Fruit fly (Drosophila melanogaster) whole organism, adult: ENCODE results near the gene CG4045.

Experiments
- CG11617 ChIP-seq: fragments of 200-800 bp; sonication (Bioruptor generic); optimal IDR thresholded peaks from 2 replicates; lab custom pipeline; 2017; ENCODE audit warnings: mild to moderate bottlenecking, missing biosample characterization, missing genetic modification reagents, missing genetic modification characterization
- CG12768 ChIP-seq: fragments of 200-800 bp; sonication (Bioruptor generic); optimal IDR thresholded peaks from 2 replicates; lab custom pipeline; 2017; ENCODE audit warnings: missing biosample characterization, missing genetic modification characterization, mild to moderate bottlenecking, moderate library complexity, missing genetic modification reagents
- CG14711 ChIP-seq: fragments of 200-800 bp; sonication (Bioruptor generic); optimal IDR thresholded peaks from 2 replicates; lab custom pipeline; 2018; ENCODE audit warnings: missing biosample characterization, mild to moderate bottlenecking, missing genetic modification characterization, moderate library complexity
- CG1620 ChIP-seq: fragments of 200-800 bp; sonication (Bioruptor generic); optimal IDR thresholded peaks from 2 replicates; lab custom pipeline; 2016; ENCODE audit warnings: missing biosample characterization, missing genetic modification characterization
- CG33017 ChIP-seq: fragments of 200-800 bp; sonication (Bioruptor generic); optimal IDR thresholded peaks from 2 replicates; lab custom pipeline; 2018; ENCODE audit warnings: missing biosample characterization, mild to moderate bottlenecking, missing genetic modification characterization, moderate library complexity
- CG5204 ChIP-seq: fragments of 200-800 bp; sonication (Bioruptor generic); optimal IDR thresholded peaks from 2 replicates; lab custom pipeline; 2016; ENCODE audit warnings: missing biosample characterization, missing genetic modification characterization
- CG7045 ChIP-seq: fragments of 200-800 bp; sonication (Bioruptor generic); optimal IDR thresholded peaks from 2 replicates; lab custom pipeline; 2017; ENCODE audit warnings: missing biosample characterization, mild to moderate bottlenecking, missing genetic modification characterization
- CG7101 ChIP-seq: fragments of 200-800 bp; sonication (Bioruptor generic); optimal IDR thresholded peaks from 2 replicates; lab custom pipeline; 2018; ENCODE audit warnings: missing biosample characterization, mild to moderate bottlenecking, missing genetic modification characterization, moderate library complexity
- Clk ChIP-seq: fragments of 200-800 bp; sonication (Bioruptor generic); optimal IDR thresholded peaks from 2 replicates; lab custom pipeline; 2017; ENCODE audit warnings: missing biosample characterization, missing genetic modification characterization
- Crg-1 ChIP-seq: fragments of 200-800 bp; sonication (Bioruptor generic); optimal IDR thresholded peaks from 2 replicates; lab custom pipeline; 2016; ENCODE audit warnings: missing biosample characterization, missing genetic modification characterization
- Hr96 ChIP-seq: fragments of 200-800 bp; sonication (Bioruptor generic); optimal IDR thresholded peaks from 2 replicates; lab custom pipeline; 2016; ENCODE audit warnings: missing biosample characterization, missing genetic modification characterization
- Mnt ChIP-seq: fragments of 200-800 bp; sonication (Bioruptor generic); optimal IDR thresholded peaks from 2 replicates; lab custom pipeline; 2016; ENCODE audit warnings: missing biosample characterization, mild to moderate bottlenecking, missing genetic modification characterization
- bab1 ChIP-seq: fragments of 200-800 bp; sonication (Bioruptor generic); optimal IDR thresholded peaks from 3 replicates; lab custom pipeline; 2019; ENCODE audit warnings: missing biosample characterization, mild to moderate bottlenecking, missing genetic modification characterization, moderate library complexity
- cic ChIP-seq: fragments of 200-800 bp; sonication (Bioruptor generic); optimal IDR thresholded peaks from 2 replicates; lab custom pipeline; 2017; ENCODE audit warnings: missing biosample characterization, mild to moderate bottlenecking, missing genetic modification characterization, moderate library complexity
- cnc ChIP-seq, 2 experiments: fragments of >200 bp; optimal IDR thresholded peaks; 2 replicates each; lab custom pipeline; 2017
- kay ChIP-seq: fragments of 200-800 bp; sonication (Bioruptor generic); peaks from one replicate; lab custom pipeline; 2016; ENCODE audit warnings: missing biosample characterization, missing genetic modification characterization, borderline replicate concordance
- ovo ChIP-seq: fragments of 200-800 bp; sonication (Bioruptor generic); optimal IDR thresholded peaks from 2 replicates; lab custom pipeline; 2016; ENCODE audit warnings: missing biosample characterization, missing genetic modification characterization
- pad ChIP-seq: fragments of 200-800 bp; sonication (Bioruptor generic); optimal IDR thresholded peaks from 3 replicates; lab custom pipeline; 2017; ENCODE audit warnings: missing biosample characterization, missing genetic modification characterization, mild to moderate bottlenecking, moderate library complexity, missing genetic modification reagents
- tj ChIP-seq: fragments of 200-800 bp; sonication (Bioruptor generic); optimal IDR thresholded peaks from 3 replicates; lab custom pipeline; 2017; ENCODE audit warnings: missing biosample characterization, mild to moderate bottlenecking, missing genetic modification characterization, moderate library complexity
- toe ChIP-seq: fragments of 200-800 bp; sonication (Bioruptor generic); optimal IDR thresholded peaks from 2 replicates; lab custom pipeline; 2016; ENCODE audit warnings: missing biosample characterization, missing genetic modification characterization

CG4045 gene

dm6 chrX:2121716-2122601 lies 46.3 kb upstream of the CG4045 start:
- peak; percentile 48 for TF ChIP-seq CG33017 (tag; lab: Kevin White, UChicago)
- TF ChIP-seq cnc (optimal IDR thresholded peaks at IDR 0.05; lab: Kevin White, UChicago), result no peak
- peak; percentile 12 for TF ChIP-seq CG7101 (tag; lab: Kevin White, UChicago)
- TF ChIP-seq CG14711 (tag; lab: Kevin White, UChicago), result peak; percentile 12
- peak; percentile 99 for TF ChIP-seq pad (GFP tag; lab: Kevin White, UChicago)
- TF ChIP-seq Crg-1 (GFP tag; lab: Kevin White, UChicago), result no peak
- TF ChIP-seq bab1 (GFP tag; lab: Kevin White, UChicago), result peak; percentile 9

- TF ChIP-seq tj (GFP tag; lab: Kevin White, UChicago), result no peak
- no peak for TF ChIP-seq bab1 (GFP tag; lab: Kevin White, UChicago)
- TF ChIP-seq CG33017 (tag; lab: Kevin White, UChicago), result no peak
- TF ChIP-seq cic, result no peak
- TF ChIP-seq CG11617 (GFP tag; lab: Kevin White, UChicago), result no peak
- TF ChIP-seq Clk (GFP tag; lab: Kevin White, UChicago), result no peak
- no peak for TF ChIP-seq Crg-1 (GFP tag; lab: Kevin White, UChicago)
Observed at dm6 chrX:2112660-2113059, 37.0 kb upstream of the CG4045 start.

- peak; percentile 16 for TF ChIP-seq pad (GFP tag; lab: Kevin White, UChicago)
- no peak for TF ChIP-seq ovo (GFP tag; lab: Kevin White, UChicago)
- no peak for TF ChIP-seq Hr96 (GFP tag; lab: Kevin White, UChicago)
- TF ChIP-seq CG11617 (GFP tag; lab: Kevin White, UChicago), result no peak
- TF ChIP-seq CG14711 (tag; lab: Kevin White, UChicago), result peak; percentile 71
- peak; percentile 74 for TF ChIP-seq CG7101 (tag; lab: Kevin White, UChicago)
- peak; percentile 47 for TF ChIP-seq CG33017 (tag; lab: Kevin White, UChicago)
- no peak for TF ChIP-seq Clk (GFP tag; lab: Kevin White, UChicago)
- TF ChIP-seq cic, result no peak
- no peak for TF ChIP-seq tj (GFP tag; lab: Kevin White, UChicago)
- no peak for TF ChIP-seq Crg-1 (GFP tag; lab: Kevin White, UChicago)
- no peak for TF ChIP-seq cnc (optimal IDR thresholded peaks at IDR 0.05; lab: Kevin White, UChicago)
- no peak for TF ChIP-seq Mnt (GFP tag; lab: Kevin White, UChicago)
- TF ChIP-seq kay (GFP tag; lab: Kevin White, UChicago), result peak; percentile 54
- TF ChIP-seq CG7045 (GFP tag; lab: Kevin White, UChicago), result peak; percentile 64
- peak; percentile 62 for TF ChIP-seq CG12768 (GFP tag; lab: Kevin White, UChicago)
- TF ChIP-seq CG1620, result no peak
- no peak for TF ChIP-seq toe (GFP tag; lab: Kevin White, UChicago)
- TF ChIP-seq bab1 (GFP tag; lab: Kevin White, UChicago), result peak; percentile 32
- TF ChIP-seq CG5204, result no peak
Observed at dm6 chrX:2108639-2109038, 32.9 kb upstream of the CG4045 start.

- TF ChIP-seq CG12768 (GFP tag; lab: Kevin White, UChicago), result peak; percentile 86
- no peak for TF ChIP-seq kay (GFP tag; lab: Kevin White, UChicago)
- peak; percentile 77 for TF ChIP-seq Mnt (GFP tag; lab: Kevin White, UChicago)
- TF ChIP-seq CG7101 (tag; lab: Kevin White, UChicago), result peak; percentile 95
- TF ChIP-seq Clk (GFP tag; lab: Kevin White, UChicago), result peak; percentile 66
- peak; percentile 87 for TF ChIP-seq CG14711 (tag; lab: Kevin White, UChicago)
- no peak for TF ChIP-seq cnc (optimal IDR thresholded peaks at IDR 0.05; lab: Kevin White, UChicago)
- TF ChIP-seq pad (GFP tag; lab: Kevin White, UChicago), result peak; percentile 74
- TF ChIP-seq CG33017 (tag; lab: Kevin White, UChicago), result peak; percentile 87
- peak; percentile 72 for TF ChIP-seq Crg-1 (GFP tag; lab: Kevin White, UChicago)
- TF ChIP-seq CG5204, result peak; percentile 66
- peak; percentile 93 for TF ChIP-seq cic
- TF ChIP-seq CG1620, result peak; percentile 80
- TF ChIP-seq Hr96 (GFP tag; lab: Kevin White, UChicago), result peak; percentile 89
- peak; percentile 85 for TF ChIP-seq ovo (GFP tag; lab: Kevin White, UChicago)
- TF ChIP-seq bab1 (GFP tag; lab: Kevin White, UChicago), result peak; percentile 94
- TF ChIP-seq tj (GFP tag; lab: Kevin White, UChicago), result peak; percentile 68
- TF ChIP-seq CG11617 (GFP tag; lab: Kevin White, UChicago), result peak; percentile 89
- TF ChIP-seq toe (GFP tag; lab: Kevin White, UChicago), result peak; percentile 72
- peak; percentile 79 for TF ChIP-seq CG7045 (GFP tag; lab: Kevin White, UChicago)
Observed at dm6 chrX:2107782-2108409, 32.2 kb upstream of the CG4045 start.

dm6 chrX:2106367-2106766 lies 30.7 kb upstream of the CG4045 start:
- TF ChIP-seq Mnt (GFP tag; lab: Kevin White, UChicago) (no peak), tj (GFP tag; lab: Kevin White, UChicago) (no peak)
